Worm (Caenorhabditis elegans): Measurements from ENCODE around the gene ccep-97.

ce11 chrV:4794308-4794707 lies 24.2 kb downstream of the ccep-97 start, which contains the start of gene R02F11.2:
- TF ChIP-seq F13C5.2 (tag; optimal IDR thresholded peaks at IDR 0.05) (no peak), ceh-13 (GFP tag; optimal IDR thresholded peaks at IDR 0.05) (no peak)
